Worm (Caenorhabditis elegans) whole organism, mixed stage, embryonic: ENCODE measurements around the gene fbxb-79.
"Not testable (repeated sequence)": the region's sequence is repeated elsewhere in the genome, so short reads cannot be mapped to it uniquely, and the experiment has no call there.

Experiments used
- pha-4 ChIP-seq: fragments of 150-350 bp; optimal IDR thresholded peaks from 2 replicates; lab custom pipeline; 2018; ENCODE audit warnings: missing biosample characterization, missing genetic modification reagents, missing genetic modification characterization
- sem-2 ChIP-seq: fragments of 200-800 bp; sonication (Bioruptor generic); optimal IDR thresholded peaks from 2 replicates; lab custom pipeline; 2018; ENCODE audit warnings: mild to moderate bottlenecking, missing genetic modification characterization, missing compliant biosample characterization

DNA sequence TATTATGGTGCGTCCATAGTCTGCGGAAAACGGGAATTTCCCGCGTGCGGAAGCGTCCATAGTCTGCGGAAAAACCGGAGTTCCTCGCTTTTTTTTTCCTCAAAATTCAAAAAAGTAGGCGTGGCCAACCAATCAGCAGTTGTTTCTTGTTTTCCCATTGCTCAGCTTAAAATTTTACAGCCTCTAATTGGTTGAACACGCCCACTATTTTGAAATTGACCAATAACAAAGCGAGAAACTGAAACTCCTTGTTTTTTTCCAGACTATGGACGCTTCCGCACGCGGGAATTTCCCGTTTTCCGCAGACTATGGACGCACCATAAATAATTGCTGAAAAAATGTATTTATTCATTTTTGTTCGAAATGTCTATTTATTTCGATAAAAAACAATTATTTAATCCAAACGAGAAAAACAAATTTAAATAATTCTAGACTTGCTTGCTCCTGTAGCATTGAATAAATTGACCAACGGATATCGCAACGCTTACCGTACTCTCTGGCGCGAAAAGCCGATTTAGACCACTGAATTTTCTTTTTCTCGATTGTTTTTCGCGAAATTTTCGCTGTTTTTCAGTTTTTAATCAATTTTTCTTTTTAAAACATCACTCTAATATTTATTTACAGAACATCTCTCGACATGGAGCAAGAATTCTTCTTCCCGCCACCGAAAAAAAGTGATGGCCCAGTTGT lies 34.7 kb downstream of the fbxb-79 start, which contains the start of gene C08F8.3:
- not testable (repeated sequence) for TF ChIP-seq sem-2 (GFP tag; lab: Kevin White, UChicago); pha-4 (tag; lab: Kevin White, UChicago)
